Fruit fly (Drosophila melanogaster): ENCODE measurements around the gene eff.

eff gene

dm6 chr3R:14740658-14741191 is 394 bp downstream of the eff start:
- no peak for TF ChIP-seq insv (optimal IDR thresholded peaks at IDR 0.05)

dm6 chr3R:14740253-14740522 is 931 bp downstream of the eff start:
- TF ChIP-seq Myc (optimal IDR thresholded peaks at IDR 0.05) (no peak), ttk (optimal IDR thresholded peaks at IDR 0.05) (no peak), insv (optimal IDR thresholded peaks at IDR 0.05) (no peak), h (optimal IDR thresholded peaks at IDR 0.05) (no peak), Sin3A (optimal IDR thresholded peaks at IDR 0.05) (no peak), psq (optimal IDR thresholded peaks at IDR 0.05) (no peak)

dm6 chr3R:14739501-14740252 is 1.4 kb downstream of the eff start:
- TF ChIP-seq insv (optimal IDR thresholded peaks at IDR 0.05) (no peak), psq (optimal IDR thresholded peaks at IDR 0.05) (no peak), ttk (optimal IDR thresholded peaks at IDR 0.05) (no peak), h (optimal IDR thresholded peaks at IDR 0.05) (no peak), Sin3A (optimal IDR thresholded peaks at IDR 0.05) (no peak), Myc (optimal IDR thresholded peaks at IDR 0.05) (no peak)

- TF ChIP-seq Sin3A (optimal IDR thresholded peaks at IDR 0.05) (no peak), Myc (optimal IDR thresholded peaks at IDR 0.05) (no peak), h (optimal IDR thresholded peaks at IDR 0.05) (no peak)
These were observed 2.0 kb downstream of the eff start for dm6 chr3R:14739088-14739487.

- TF ChIP-seq h (optimal IDR thresholded peaks at IDR 0.05) (no peak), ttk (optimal IDR thresholded peaks at IDR 0.05) (no peak), Sin3A (optimal IDR thresholded peaks at IDR 0.05) (no peak), Myc (optimal IDR thresholded peaks at IDR 0.05) (no peak), psq (optimal IDR thresholded peaks at IDR 0.05) (no peak), insv (optimal IDR thresholded peaks at IDR 0.05) (no peak)
These were observed 2.9 kb downstream of the eff start for dm6 chr3R:14737894-14738860.

- TF ChIP-seq ttk (optimal IDR thresholded peaks at IDR 0.05) (no peak), psq (optimal IDR thresholded peaks at IDR 0.05) (no peak), Myc (optimal IDR thresholded peaks at IDR 0.05) (no peak), Sin3A (optimal IDR thresholded peaks at IDR 0.05) (no peak), insv (optimal IDR thresholded peaks at IDR 0.05) (no peak), h (optimal IDR thresholded peaks at IDR 0.05) (no peak)
These were observed 4.4 kb downstream of the eff start for dm6 chr3R:14736674-14737073.

- TF ChIP-seq ttk (optimal IDR thresholded peaks at IDR 0.05) (no peak), h (optimal IDR thresholded peaks at IDR 0.05) (no peak), Sin3A (optimal IDR thresholded peaks at IDR 0.05) (no peak), psq (optimal IDR thresholded peaks at IDR 0.05) (no peak), Myc (optimal IDR thresholded peaks at IDR 0.05) (no peak), insv (optimal IDR thresholded peaks at IDR 0.05) (no peak)
These were observed 5.1 kb downstream of the eff start for dm6 chr3R:14736001-14736400.

dm6 chr3R:14734623-14735392 is 6.3 kb downstream of the eff start:
- TF ChIP-seq insv (optimal IDR thresholded peaks at IDR 0.05) = no peak
- TF ChIP-seq psq (optimal IDR thresholded peaks at IDR 0.05) = no peak
- no peak for TF ChIP-seq Sin3A (optimal IDR thresholded peaks at IDR 0.05)
- TF ChIP-seq Myc (optimal IDR thresholded peaks at IDR 0.05) = no peak
- TF ChIP-seq h (optimal IDR thresholded peaks at IDR 0.05) = no peak
- TF ChIP-seq ttk (optimal IDR thresholded peaks at IDR 0.05) = no peak

- TF ChIP-seq Sin3A (optimal IDR thresholded peaks at IDR 0.05) = no peak
These were observed 7.2 kb downstream of the eff start for dm6 chr3R:14733937-14734336.

- TF ChIP-seq Sin3A (optimal IDR thresholded peaks at IDR 0.05) = no peak
- no peak for TF ChIP-seq psq (optimal IDR thresholded peaks at IDR 0.05)
- no peak for TF ChIP-seq h (optimal IDR thresholded peaks at IDR 0.05)
- TF ChIP-seq ttk (optimal IDR thresholded peaks at IDR 0.05) = no peak
- TF ChIP-seq Myc (optimal IDR thresholded peaks at IDR 0.05) = no peak
- TF ChIP-seq insv (optimal IDR thresholded peaks at IDR 0.05) = no peak
These were observed 7.7 kb downstream of the eff start for dm6 chr3R:14733425-14733824.

dm6 chr3R:14731781-14732100 is 9.4 kb downstream of the eff start:
- TF ChIP-seq insv (optimal IDR thresholded peaks at IDR 0.05) (no peak), h (optimal IDR thresholded peaks at IDR 0.05) (no peak), ttk (optimal IDR thresholded peaks at IDR 0.05) (no peak), Sin3A (optimal IDR thresholded peaks at IDR 0.05) (no peak), psq (optimal IDR thresholded peaks at IDR 0.05) (no peak), Myc (optimal IDR thresholded peaks at IDR 0.05) (no peak)

- no peak for TF ChIP-seq insv (optimal IDR thresholded peaks at IDR 0.05)
- TF ChIP-seq Sin3A (optimal IDR thresholded peaks at IDR 0.05) = no peak
- no peak for TF ChIP-seq ttk (optimal IDR thresholded peaks at IDR 0.05)
- no peak for TF ChIP-seq psq (optimal IDR thresholded peaks at IDR 0.05)
- TF ChIP-seq Myc (optimal IDR thresholded peaks at IDR 0.05) = no peak
These were observed 9.9 kb downstream of the eff start, which contains the start of gene CG7530 for dm6 chr3R:14731061-14731780. CG7530 (minus strand) TSS chr3R:14731509.
